Worm (Caenorhabditis elegans): Measurements from ENCODE around the gene C44H9.7.

ce11 chrV:12849736-12850135 lies 4.9 kb downstream of the C44H9.7 start, which contains the start of gene C44H9.5:
- TF ChIP-seq ama-1 (optimal IDR thresholded peaks at IDR 0.05) (no peak), mep-1 (tag; optimal IDR thresholded peaks at IDR 0.05) (no peak), lin-13 (GFP tag; optimal IDR thresholded peaks at IDR 0.05) (no peak), grh-1 (GFP tag; IDR thresholded peaks at IDR 0.05) (no peak), elt-2 (tag; optimal IDR thresholded peaks at IDR 0.05) (no peak), nhr-12 (tag; optimal IDR thresholded peaks at IDR 0.05) (no peak), ceh-82 (tag; optimal IDR thresholded peaks at IDR 0.05) (no peak), jun-1 (tag; optimal IDR thresholded peaks at IDR 0.05) (no peak), lsy-2 (tag; optimal IDR thresholded peaks at IDR 0.05) (no peak), nhr-19 (GFP tag; conservative IDR thresholded peaks at IDR 0.05) (no peak), snpc-4 (tag; optimal IDR thresholded peaks at IDR 0.05) (no peak), nhr-77 (tag; optimal IDR thresholded peaks at IDR 0.05) (no peak)
